Fruit fly (Drosophila melanogaster) whole organism, adult: ENCODE results near the gene CG31805.

Experiments
- CG11617 ChIP-seq: fragments of 200-800 bp; sonication (Bioruptor generic); optimal IDR thresholded peaks from 2 replicates; lab custom pipeline; 2017; ENCODE audit warnings: mild to moderate bottlenecking, missing biosample characterization, missing genetic modification reagents, missing genetic modification characterization
- CG12768 ChIP-seq: fragments of 200-800 bp; sonication (Bioruptor generic); optimal IDR thresholded peaks from 2 replicates; lab custom pipeline; 2017; ENCODE audit warnings: missing biosample characterization, missing genetic modification characterization, mild to moderate bottlenecking, moderate library complexity, missing genetic modification reagents
- CG14711 ChIP-seq: fragments of 200-800 bp; sonication (Bioruptor generic); optimal IDR thresholded peaks from 2 replicates; lab custom pipeline; 2018; ENCODE audit warnings: missing biosample characterization, mild to moderate bottlenecking, missing genetic modification characterization, moderate library complexity
- CG1620 ChIP-seq: fragments of 200-800 bp; sonication (Bioruptor generic); optimal IDR thresholded peaks from 2 replicates; lab custom pipeline; 2016; ENCODE audit warnings: missing biosample characterization, missing genetic modification characterization
- CG33017 ChIP-seq: fragments of 200-800 bp; sonication (Bioruptor generic); optimal IDR thresholded peaks from 2 replicates; lab custom pipeline; 2018; ENCODE audit warnings: missing biosample characterization, mild to moderate bottlenecking, missing genetic modification characterization, moderate library complexity
- CG5204 ChIP-seq: fragments of 200-800 bp; sonication (Bioruptor generic); optimal IDR thresholded peaks from 2 replicates; lab custom pipeline; 2016; ENCODE audit warnings: missing biosample characterization, missing genetic modification characterization
- CG7045 ChIP-seq: fragments of 200-800 bp; sonication (Bioruptor generic); optimal IDR thresholded peaks from 2 replicates; lab custom pipeline; 2017; ENCODE audit warnings: missing biosample characterization, mild to moderate bottlenecking, missing genetic modification characterization
- CG7101 ChIP-seq: fragments of 200-800 bp; sonication (Bioruptor generic); optimal IDR thresholded peaks from 2 replicates; lab custom pipeline; 2018; ENCODE audit warnings: missing biosample characterization, mild to moderate bottlenecking, missing genetic modification characterization, moderate library complexity
- Clk ChIP-seq: fragments of 200-800 bp; sonication (Bioruptor generic); optimal IDR thresholded peaks from 2 replicates; lab custom pipeline; 2017; ENCODE audit warnings: missing biosample characterization, missing genetic modification characterization
- Crg-1 ChIP-seq: fragments of 200-800 bp; sonication (Bioruptor generic); optimal IDR thresholded peaks from 2 replicates; lab custom pipeline; 2016; ENCODE audit warnings: missing biosample characterization, missing genetic modification characterization
- Hr96 ChIP-seq: fragments of 200-800 bp; sonication (Bioruptor generic); optimal IDR thresholded peaks from 2 replicates; lab custom pipeline; 2016; ENCODE audit warnings: missing biosample characterization, missing genetic modification characterization
- Mnt ChIP-seq: fragments of 200-800 bp; sonication (Bioruptor generic); optimal IDR thresholded peaks from 2 replicates; lab custom pipeline; 2016; ENCODE audit warnings: missing biosample characterization, mild to moderate bottlenecking, missing genetic modification characterization
- bab1 ChIP-seq: fragments of 200-800 bp; sonication (Bioruptor generic); optimal IDR thresholded peaks from 3 replicates; lab custom pipeline; 2019; ENCODE audit warnings: missing biosample characterization, mild to moderate bottlenecking, missing genetic modification characterization, moderate library complexity
- cic ChIP-seq: fragments of 200-800 bp; sonication (Bioruptor generic); optimal IDR thresholded peaks from 2 replicates; lab custom pipeline; 2017; ENCODE audit warnings: missing biosample characterization, mild to moderate bottlenecking, missing genetic modification characterization, moderate library complexity
- cnc ChIP-seq, 2 experiments: fragments of >200 bp; optimal IDR thresholded peaks; 2 replicates each; lab custom pipeline; 2017
- kay ChIP-seq: fragments of 200-800 bp; sonication (Bioruptor generic); peaks from one replicate; lab custom pipeline; 2016; ENCODE audit warnings: missing biosample characterization, missing genetic modification characterization, borderline replicate concordance
- ovo ChIP-seq: fragments of 200-800 bp; sonication (Bioruptor generic); optimal IDR thresholded peaks from 2 replicates; lab custom pipeline; 2016; ENCODE audit warnings: missing biosample characterization, missing genetic modification characterization
- pad ChIP-seq: fragments of 200-800 bp; sonication (Bioruptor generic); optimal IDR thresholded peaks from 3 replicates; lab custom pipeline; 2017; ENCODE audit warnings: missing biosample characterization, missing genetic modification characterization, mild to moderate bottlenecking, moderate library complexity, missing genetic modification reagents
- tj ChIP-seq: fragments of 200-800 bp; sonication (Bioruptor generic); optimal IDR thresholded peaks from 3 replicates; lab custom pipeline; 2017; ENCODE audit warnings: missing biosample characterization, mild to moderate bottlenecking, missing genetic modification characterization, moderate library complexity
- toe ChIP-seq: fragments of 200-800 bp; sonication (Bioruptor generic); optimal IDR thresholded peaks from 2 replicates; lab custom pipeline; 2016; ENCODE audit warnings: missing biosample characterization, missing genetic modification characterization

The CG31805 gene

dm6 chr2L:16900373-16900772 lies at the start of gene CG31805:
Gene CG31805 (minus strand): TSS chr2L:16900473.
- TF ChIP-seq Clk (GFP tag; lab: Kevin White, UChicago) (no peak), Crg-1 (GFP tag; lab: Kevin White, UChicago) (no peak), cic (no peak), CG7045 (no peak), cnc (optimal IDR thresholded peaks at IDR 0.05; lab: Kevin White, UChicago) (no peak), CG1620 (GFP tag; lab: Kevin White, UChicago) (no peak), CG12768 (GFP tag; lab: Kevin White, UChicago) (no peak), Hr96 (no peak), ovo (no peak), pad (GFP tag; lab: Kevin White, UChicago) (no peak), CG11617 (no peak), CG7101 (no peak), CG5204 (GFP tag; lab: Kevin White, UChicago) (no peak), kay (GFP tag; lab: Kevin White, UChicago) (no peak), CG14711 (no peak), bab1 (GFP tag; lab: Kevin White, UChicago) (no peak), tj (GFP tag; lab: Kevin White, UChicago) (no peak), CG33017 (no peak), toe (GFP tag; lab: Kevin White, UChicago) (no peak)

DNA sequence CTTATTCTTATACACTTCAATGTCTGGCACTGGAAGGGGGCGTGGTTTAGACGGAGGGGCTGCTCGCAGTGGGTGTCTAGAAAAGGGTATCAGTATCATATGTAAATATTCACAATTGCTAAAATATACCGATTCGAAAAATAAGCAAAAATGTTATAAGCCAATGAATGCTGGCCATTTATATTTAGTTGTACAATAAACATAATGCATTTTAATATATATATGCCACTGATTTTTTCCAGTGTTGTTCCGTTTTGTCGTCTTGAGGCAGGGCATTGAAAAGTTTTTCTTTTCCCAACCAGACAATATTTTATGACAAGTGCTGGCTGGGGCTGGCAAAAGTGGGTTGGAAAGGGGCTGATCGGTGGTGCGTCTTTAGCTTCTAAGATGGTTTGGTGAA lies 21.6 kb upstream of the CG31805 start:
- no peak for TF ChIP-seq cnc (optimal IDR thresholded peaks at IDR 0.05; lab: Kevin White, UChicago)
- TF ChIP-seq bab1 (GFP tag; lab: Kevin White, UChicago): no peak
- no peak for TF ChIP-seq cic
- no peak for TF ChIP-seq Hr96
- TF ChIP-seq CG7045: no peak
- no peak for TF ChIP-seq toe (GFP tag; lab: Kevin White, UChicago)
- TF ChIP-seq CG12768 (GFP tag; lab: Kevin White, UChicago): no peak
- TF ChIP-seq CG1620 (GFP tag; lab: Kevin White, UChicago): no peak
- no peak for TF ChIP-seq CG7101
- no peak for TF ChIP-seq kay (GFP tag; lab: Kevin White, UChicago)
- TF ChIP-seq CG33017: no peak
- TF ChIP-seq Crg-1 (GFP tag; lab: Kevin White, UChicago): no peak
- no peak for TF ChIP-seq CG14711
- no peak for TF ChIP-seq Mnt (GFP tag; lab: Kevin White, UChicago)
- no peak for TF ChIP-seq CG11617
- no peak for TF ChIP-seq CG5204 (GFP tag; lab: Kevin White, UChicago)

dm6 chr2L:16910177-16910576 lies 9.9 kb upstream of the CG31805 start, which contains the start of gene ApepP:
Gene ApepP (minus strand): TSS chr2L:16910418.
- TF ChIP-seq bab1 (GFP tag; lab: Kevin White, UChicago): peak; percentile 13
- no peak for TF ChIP-seq CG11617
- peak; percentile 31 for TF ChIP-seq CG14711
- TF ChIP-seq Clk (GFP tag; lab: Kevin White, UChicago): no peak
- TF ChIP-seq cic: peak; percentile 41
- no peak for TF ChIP-seq CG5204 (GFP tag; lab: Kevin White, UChicago)
- TF ChIP-seq kay (GFP tag; lab: Kevin White, UChicago): no peak
- TF ChIP-seq cnc (optimal IDR thresholded peaks at IDR 0.05; lab: Kevin White, UChicago): no peak
- TF ChIP-seq CG1620 (GFP tag; lab: Kevin White, UChicago): no peak
- no peak for TF ChIP-seq Crg-1 (GFP tag; lab: Kevin White, UChicago)
- TF ChIP-seq CG33017: no peak
- peak; percentile 26 for TF ChIP-seq CG12768 (GFP tag; lab: Kevin White, UChicago)
- TF ChIP-seq Mnt (GFP tag; lab: Kevin White, UChicago): peak; percentile 9
- TF ChIP-seq pad (GFP tag; lab: Kevin White, UChicago): no peak
- no peak for TF ChIP-seq tj (GFP tag; lab: Kevin White, UChicago)
- TF ChIP-seq toe (GFP tag; lab: Kevin White, UChicago): no peak
- no peak for TF ChIP-seq Hr96
- peak; percentile 31 for TF ChIP-seq CG7101
- no peak for TF ChIP-seq ovo
- no peak for TF ChIP-seq CG7045

- TF ChIP-seq cnc (optimal IDR thresholded peaks at IDR 0.05; lab: Kevin White, UChicago) (no peak), cic (no peak), CG11617 (no peak), CG7045 (no peak), CG5204 (GFP tag; lab: Kevin White, UChicago) (no peak), CG12768 (GFP tag; lab: Kevin White, UChicago) (no peak), tj (GFP tag; lab: Kevin White, UChicago) (no peak), CG14711 (no peak), kay (GFP tag; lab: Kevin White, UChicago) (no peak), Clk (GFP tag; lab: Kevin White, UChicago) (no peak), Mnt (GFP tag; lab: Kevin White, UChicago) (no peak), Crg-1 (GFP tag; lab: Kevin White, UChicago) (no peak), CG33017 (no peak), bab1 (GFP tag; lab: Kevin White, UChicago) (no peak), ovo (no peak), toe (GFP tag; lab: Kevin White, UChicago) (no peak)
These were observed 9.0 kb upstream of the CG31805 start for dm6 chr2L:16909290-16909689.

- no peak for TF ChIP-seq CG7101
- TF ChIP-seq Mnt (GFP tag; lab: Kevin White, UChicago): peak; percentile 34
These were observed 1.7 kb upstream of the CG31805 start, which contains the start of gene CG12288 for dm6 chr2L:16902003-16902402. Gene CG12288 (minus strand): TSS chr2L:16902218.

DNA sequence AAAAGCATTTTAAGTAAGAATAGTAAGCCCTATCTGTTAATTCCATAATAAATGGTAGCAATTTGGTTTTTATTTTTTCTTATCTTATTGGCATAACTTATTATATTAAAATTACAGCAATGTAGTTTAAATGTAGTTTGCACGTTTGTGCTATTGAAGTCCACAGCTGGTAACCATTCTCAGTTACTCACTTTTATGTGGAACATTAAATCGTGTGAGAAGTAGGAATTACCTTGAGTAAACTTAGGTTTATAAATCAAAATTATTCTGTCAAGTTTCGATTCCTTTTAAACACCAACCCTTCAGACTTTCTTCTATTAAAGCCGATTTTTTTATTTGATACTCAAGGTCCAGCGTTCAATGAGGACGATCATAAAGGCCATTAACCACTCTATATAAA lies 10.7 kb downstream of the CG31805 start, which contains the start of gene CG42556:
Gene CG42556, plus strand, starts transcription at position 301 of the 400 bp plus-strand sequence.
- TF ChIP-seq cic (no peak), CG11617 (no peak), kay (GFP tag; lab: Kevin White, UChicago) (no peak), Clk (GFP tag; lab: Kevin White, UChicago) (no peak), CG14711 (no peak), Mnt (GFP tag; lab: Kevin White, UChicago) (no peak), Hr96 (no peak), tj (GFP tag; lab: Kevin White, UChicago) (no peak), CG7101 (no peak), bab1 (GFP tag; lab: Kevin White, UChicago) (no peak), cnc (optimal IDR thresholded peaks at IDR 0.05; lab: Kevin White, UChicago) (no peak), CG5204 (GFP tag; lab: Kevin White, UChicago) (no peak), toe (GFP tag; lab: Kevin White, UChicago) (no peak), CG33017 (no peak), pad (GFP tag; lab: Kevin White, UChicago) (no peak), CG12768 (GFP tag; lab: Kevin White, UChicago) (no peak), CG1620 (GFP tag; lab: Kevin White, UChicago) (no peak), CG7045 (no peak), Crg-1 (GFP tag; lab: Kevin White, UChicago) (no peak)
